Fruit fly (Drosophila melanogaster) whole organism, embryonic: Measurements from ENCODE around the gene cyr.

Experiments used
- Aef1 ChIP-seq: fragments of 200-800 bp; sonication (Bioruptor generic); IDR thresholded peaks from 3 replicates; pipeline ENCODE4 v1.3.6; 2022; ENCODE audit warnings: missing biosample characterization, missing genetic modification characterization
- CG10543 ChIP-seq: fragments of 200-800 bp; sonication (Bioruptor generic); optimal IDR thresholded peaks from 3 replicates; lab custom pipeline; 2017; ENCODE audit warnings: missing biosample characterization, mild to moderate bottlenecking, missing genetic modification characterization, moderate library complexity
- CG12769 ChIP-seq: fragments of 200-800 bp; sonication (Bioruptor generic); optimal IDR thresholded peaks from 2 replicates; lab custom pipeline; 2019; ENCODE audit warnings: missing biosample characterization, mild to moderate bottlenecking, missing genetic modification characterization, moderate library complexity
- CG13775 ChIP-seq: fragments of 200-800 bp; sonication (Bioruptor generic); optimal IDR thresholded peaks from 3 replicates; lab custom pipeline; 2017; ENCODE audit warnings: missing biosample characterization, mild to moderate bottlenecking, missing genetic modification characterization
- CG14014 ChIP-seq: fragments of 200-800 bp; sonication (Bioruptor generic); IDR thresholded peaks from 2 replicates; pipeline ENCODE4 v1.3.6; 2022; ENCODE audit warnings: missing biosample characterization, missing genetic modification characterization
- CG15011 ChIP-seq: fragments of 200-800 bp; sonication (Bioruptor generic); optimal IDR thresholded peaks from 3 replicates; lab custom pipeline; 2018; ENCODE audit warnings: missing biosample characterization, mild to moderate bottlenecking, missing genetic modification characterization
- CG15601 ChIP-seq: fragments of 200-800 bp; sonication (Bioruptor generic); optimal IDR thresholded peaks from 3 replicates; lab custom pipeline; 2019; ENCODE audit warnings: missing biosample characterization, mild to moderate bottlenecking, missing genetic modification characterization, moderate library complexity
- CG15696 ChIP-seq: fragments of 200-800 bp; sonication (Bioruptor generic); optimal IDR thresholded peaks from 2 replicates; lab custom pipeline; 2019; ENCODE audit warnings: missing biosample characterization, mild to moderate bottlenecking, missing genetic modification characterization, moderate library complexity
- CG1647 ChIP-seq: fragments of 200-800 bp; sonication (Bioruptor generic); optimal IDR thresholded peaks from 3 replicates; lab custom pipeline; 2016; ENCODE audit warnings: missing biosample characterization, missing genetic modification characterization
- CG2712 ChIP-seq: fragments of 200-800 bp; optimal IDR thresholded peaks from 3 replicates; lab custom pipeline; 2019; ENCODE audit warnings: missing biosample characterization, mild to moderate bottlenecking, missing genetic modification characterization, moderate library complexity
- CG30431 ChIP-seq: fragments of 200-800 bp; sonication (Bioruptor generic); optimal IDR thresholded peaks from 2 replicates; lab custom pipeline; 2017; ENCODE audit warnings: missing biosample characterization, missing genetic modification characterization
- CG6254 ChIP-seq: fragments of 200-800 bp; sonication (Bioruptor generic); optimal IDR thresholded peaks from 3 replicates; lab custom pipeline; 2017; ENCODE audit warnings: mild to moderate bottlenecking, missing biosample characterization, missing genetic modification reagents, missing genetic modification characterization
- CG8765 ChIP-seq: fragments of 200-800 bp; sonication (Bioruptor generic); IDR thresholded peaks from 2 replicates; pipeline ENCODE4 v1.3.6; 2022; ENCODE audit warnings: missing biosample characterization, missing genetic modification characterization
- CG8944 ChIP-seq: fragments of 200-800 bp; sonication (Bioruptor generic); optimal IDR thresholded peaks from 3 replicates; lab custom pipeline; 2016; ENCODE audit warnings: missing biosample characterization, missing genetic modification characterization
- D ChIP-seq, 2 experiments: fragments of 200-800 bp in 1 of 2; fragments of >200 bp in 1 of 2; sonication (Bioruptor generic) in 1 of 2; optimal IDR thresholded peaks; 2 replicates in 1 of 2; 3 replicates in 1 of 2; lab custom pipeline; 2017; ENCODE audit warnings: mild to moderate bottlenecking in 1 of 2, missing biosample characterization in 1 of 2, missing genetic modification characterization in 1 of 2, missing genetic modification reagents in 1 of 2
- Dfd ChIP-seq, 2 experiments: fragments of >200 bp; optimal IDR thresholded peaks; 2 replicates each; lab custom pipeline; 2017; ENCODE audit warnings: missing biosample characterization in 2 of 2, missing genetic modification characterization in 2 of 2
- E2f1 ChIP-seq: fragments of 200-800 bp; sonication (Bioruptor generic); IDR thresholded peaks from 2 replicates; pipeline ENCODE4 v1.3.6; 2022; ENCODE audit warnings: missing biosample characterization, missing genetic modification characterization
- Eip74EF ChIP-seq, 2 experiments: fragments of 200-800 bp in 1 of 2; fragments of >200 bp in 1 of 2; sonication (Bioruptor generic) in 1 of 2; optimal IDR thresholded peaks; 2 replicates each; lab custom pipeline; 2017 to 2019; ENCODE audit warnings: missing biosample characterization in 2 of 2, missing genetic modification characterization in 2 of 2, mild to moderate bottlenecking in 1 of 2, moderate library complexity in 1 of 2
- HmgZ ChIP-seq: fragments of 200-800 bp; sonication (Bioruptor generic); optimal IDR thresholded peaks from 2 replicates; lab custom pipeline; 2018; ENCODE audit warnings: missing biosample characterization, mild to moderate bottlenecking, missing genetic modification characterization
- Hmx ChIP-seq: fragments of 200-800 bp; sonication (Bioruptor generic); optimal IDR thresholded peaks from 2 replicates; lab custom pipeline; 2016; ENCODE audit warnings: missing biosample characterization, missing genetic modification characterization
- Jarid2 ChIP-seq: fragments of 200-800 bp; sonication (Bioruptor generic); optimal IDR thresholded peaks from 3 replicates; lab custom pipeline; 2017; ENCODE audit warnings: mild to moderate bottlenecking, missing biosample characterization, missing genetic modification reagents, missing genetic modification characterization
- Oli ChIP-seq: fragments of 200-800 bp; sonication (Bioruptor generic); optimal IDR thresholded peaks from 2 replicates; lab custom pipeline; 2018; ENCODE audit warnings: missing biosample characterization, mild to moderate bottlenecking, missing genetic modification characterization, moderate library complexity
- Poxn ChIP-seq: fragments of 200-800 bp; sonication (Bioruptor generic); IDR thresholded peaks from 2 replicates; pipeline ENCODE4 v1.3.6; 2022; ENCODE audit warnings: missing biosample characterization, missing genetic modification characterization
- Trl ChIP-seq, 3 experiments: fragments of >200 bp in 2 of 3; fragments of 200-800 bp in 1 of 3; sonication (Bioruptor generic) in 1 of 3; optimal IDR thresholded peaks; 2 replicates in 1 of 3; 3 replicates in 2 of 3; lab custom pipeline; 2016 to 2017; ENCODE audit warnings: missing biosample characterization in 1 of 3, missing genetic modification characterization in 1 of 3
- ato ChIP-seq: fragments of 200-800 bp; sonication (Bioruptor generic); IDR thresholded peaks from 2 replicates; pipeline ENCODE4 v1.3.6; 2022; ENCODE audit warnings: missing biosample characterization, missing genetic modification characterization; ENCODE audit not compliant: partially characterized antibody
- cwo ChIP-seq: fragments of 200-800 bp; sonication (Bioruptor generic); optimal IDR thresholded peaks from 3 replicates; lab custom pipeline; 2017; ENCODE audit warnings: missing biosample characterization, missing genetic modification characterization, mild to moderate bottlenecking, moderate library complexity, missing genetic modification reagents
- dan ChIP-seq: fragments of 200-800 bp; sonication (Bioruptor generic); IDR thresholded peaks from 2 replicates; pipeline ENCODE4 v1.3.6; 2022; ENCODE audit warnings: missing biosample characterization, missing genetic modification characterization
- dati ChIP-seq: fragments of 200-800 bp; sonication (Bioruptor generic); IDR thresholded peaks from 2 replicates; pipeline ENCODE4 v1.3.6; 2022; ENCODE audit warnings: missing biosample characterization, missing genetic modification characterization
- fru ChIP-seq: fragments of >200 bp; optimal IDR thresholded peaks from 2 replicates; lab custom pipeline; 2017
- grn ChIP-seq: fragments of 200-800 bp; sonication (Bioruptor generic); optimal IDR thresholded peaks from 3 replicates; lab custom pipeline; 2017; ENCODE audit warnings: missing biosample characterization, missing genetic modification characterization
- hkb ChIP-seq, 2 experiments: fragments of 200-800 bp in 1 of 2; fragments of >200 bp in 1 of 2; sonication (Bioruptor generic) in 1 of 2; IDR thresholded peaks in 1 of 2; optimal IDR thresholded peaks in 1 of 2; 2 replicates each; pipeline versions ENCODE4 v1.3.6 to Lab custom; 2017 to 2022; ENCODE audit warnings: missing biosample characterization in 1 of 2, missing genetic modification characterization in 1 of 2
- ind ChIP-seq: fragments of 200-800 bp; sonication (Bioruptor generic); optimal IDR thresholded peaks from 3 replicates; lab custom pipeline; 2016; ENCODE audit warnings: missing biosample characterization, missing genetic modification characterization
- inv ChIP-seq: fragments of 200-800 bp; sonication (Bioruptor generic); IDR thresholded peaks from 2 replicates; pipeline ENCODE4 v1.3.6; 2022; ENCODE audit warnings: missing biosample characterization, missing genetic modification characterization; ENCODE audit not compliant: partially characterized antibody
- kah ChIP-seq: fragments of 200-800 bp; sonication (Bioruptor generic); optimal IDR thresholded peaks from 2 replicates; lab custom pipeline; 2018; ENCODE audit warnings: missing biosample characterization, mild to moderate bottlenecking, missing genetic modification characterization
- nerfin-2 ChIP-seq: fragments of 200-800 bp; sonication (Bioruptor generic); IDR thresholded peaks from 2 replicates; pipeline ENCODE4 v1.3.6; 2022; ENCODE audit warnings: missing biosample characterization, missing genetic modification characterization; ENCODE audit not compliant: partially characterized antibody
- pan ChIP-seq, 4 experiments: fragments of >200 bp in 3 of 4; fragments of 200-800 bp in 1 of 4; sonication (Bioruptor generic) in 1 of 4; optimal IDR thresholded peaks in 3 of 4; IDR thresholded peaks in 1 of 4; 2 replicates each; pipeline versions ENCODE4 v1.3.6 to Lab custom; 2017 to 2022; ENCODE audit warnings: missing biosample characterization in 2 of 4, missing genetic modification characterization in 2 of 4, mixed read lengths in 1 of 4
- pros ChIP-seq: fragments of 200-800 bp; sonication (Bioruptor generic); optimal IDR thresholded peaks from 3 replicates; lab custom pipeline; 2019; ENCODE audit warnings: missing biosample characterization, mild to moderate bottlenecking, missing genetic modification characterization, moderate library complexity
- psq ChIP-seq: fragments of 200-800 bp; sonication (Bioruptor generic); optimal IDR thresholded peaks from 2 replicates; lab custom pipeline; 2017; ENCODE audit warnings: missing biosample characterization, missing genetic modification characterization
- pum ChIP-seq: fragments of 200-800 bp; sonication (Bioruptor generic); optimal IDR thresholded peaks from 2 replicates; lab custom pipeline; 2016; ENCODE audit warnings: missing biosample characterization, missing genetic modification characterization
- row ChIP-seq: fragments of 200-800 bp; sonication (Bioruptor generic); IDR thresholded peaks from 3 replicates; pipeline ENCODE4 v1.3.6; 2022; ENCODE audit warnings: missing biosample characterization, missing genetic modification characterization
- salm ChIP-seq: fragments of 200-800 bp; sonication (Bioruptor generic); optimal IDR thresholded peaks from 2 replicates; lab custom pipeline; 2018; ENCODE audit warnings: missing biosample characterization, mild to moderate bottlenecking, missing genetic modification characterization
- seq ChIP-seq: fragments of 200-800 bp; sonication (Bioruptor generic); IDR thresholded peaks from 2 replicates; pipeline ENCODE4 v1.3.6; 2022; ENCODE audit warnings: missing biosample characterization, missing genetic modification characterization
- sr ChIP-seq: fragments of 200-800 bp; sonication (Bioruptor generic); IDR thresholded peaks from 3 replicates; pipeline ENCODE4 v1.3.6; 2022; ENCODE audit warnings: missing biosample characterization, missing genetic modification characterization
- stc ChIP-seq: fragments of 200-800 bp; sonication (Bioruptor generic); IDR thresholded peaks from 2 replicates; pipeline ENCODE4 v1.3.6; 2022; ENCODE audit warnings: missing biosample characterization, missing genetic modification characterization
- stwl ChIP-seq: fragments of 200-800 bp; sonication (Bioruptor generic); optimal IDR thresholded peaks from 3 replicates; lab custom pipeline; 2018; ENCODE audit warnings: missing biosample characterization, mild to moderate bottlenecking, missing genetic modification characterization, moderate library complexity
- trem ChIP-seq: fragments of 200-800 bp; optimal IDR thresholded peaks from 3 replicates; lab custom pipeline; 2019; ENCODE audit warnings: missing biosample characterization, mild to moderate bottlenecking, missing genetic modification characterization, moderate library complexity
- vnd ChIP-seq: fragments of 200-800 bp; sonication (Bioruptor generic); IDR thresholded peaks from 3 replicates; pipeline ENCODE4 v1.3.6; 2022; ENCODE audit warnings: missing biosample characterization, missing genetic modification characterization; ENCODE audit not compliant: partially characterized antibody

Gene cyr

DNA sequence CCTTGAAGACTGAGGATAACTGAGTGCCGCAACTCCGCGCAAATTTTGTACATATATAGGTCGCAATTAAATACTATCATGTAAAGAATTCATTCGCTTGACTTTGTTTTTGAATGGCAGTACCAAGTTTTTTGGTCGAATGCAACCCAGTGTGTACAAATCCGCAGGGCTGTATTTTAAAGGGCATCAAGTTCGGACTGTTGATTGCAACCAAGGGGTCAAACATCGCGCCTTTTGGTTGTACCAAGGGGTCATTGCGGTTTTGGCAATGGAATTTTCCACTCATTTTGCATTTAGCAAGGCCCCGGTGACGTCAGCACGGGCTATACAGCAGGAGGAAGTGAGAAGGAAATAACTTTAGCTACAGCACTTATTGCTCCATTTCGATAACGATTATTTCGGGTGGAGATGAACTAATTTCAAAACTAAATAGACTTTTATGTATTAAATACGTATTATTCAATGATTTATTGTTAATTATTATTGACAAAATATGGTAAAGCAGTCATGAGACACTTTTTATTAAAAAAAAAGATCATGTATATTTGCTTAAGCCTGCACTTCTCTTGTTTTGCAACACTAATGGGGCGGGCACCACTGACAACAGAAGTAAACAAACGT is 3.7 kb downstream of the cyr start, which contains the start of gene CG10958 (continued):
- TF ChIP-seq CG8944 (GFP tag; lab: Kevin White, UChicago) = no peak
- TF ChIP-seq CG15011 (GFP tag; lab: Kevin White, UChicago) = no peak
- peak; percentile 1 for TF ChIP-seq psq (GFP tag; lab: Kevin White, UChicago)
- peak; percentile 35 for TF ChIP-seq CG15696 (tag; lab: Kevin White, UChicago)
- no peak; the same call in 1 of the 2 replicates for TF ChIP-seq CG14014 (GFP tag; lab: Robert Waterston, UW)
- TF ChIP-seq inv (GFP tag; lab: Robert Waterston, UW) = no peak
- no peak for TF ChIP-seq stc (GFP tag; lab: Robert Waterston, UW)
- TF ChIP-seq CG10543 (GFP tag; lab: Kevin White, UChicago) = peak; percentile 60
- peak; percentile 18 for TF ChIP-seq CG15601
- TF ChIP-seq CG2712 = peak; percentile 68
- TF ChIP-seq dati (GFP tag; lab: Robert Waterston, UW) = no peak
- TF ChIP-seq Aef1 (GFP tag; lab: Robert Waterston, UW) = 0 out of 3 replicates have a peak, but pooled peaks have one; percentile 33
- TF ChIP-seq grn (GFP tag; lab: Kevin White, UChicago) = no peak
- peak; percentile 73 for TF ChIP-seq CG13775 (GFP tag; lab: Kevin White, UChicago)
- TF ChIP-seq salm (tag; lab: Kevin White, UChicago) = no peak
- no peak for TF ChIP-seq D (optimal IDR thresholded peaks at IDR 0.05; lab: Kevin White, UChicago)
- TF ChIP-seq D (GFP tag; optimal IDR thresholded peaks at IDR 0.05; lab: Kevin White, UChicago) = peak; percentile 16
- TF ChIP-seq sr = no peak
- TF ChIP-seq E2f1 (GFP tag; lab: Robert Waterston, UW) = no peak
- TF ChIP-seq HmgZ = peak; percentile 39
- no peak for TF ChIP-seq Poxn (GFP tag; lab: Robert Waterston, UW)
- peak in 1 of 2 experiments; percentile 27 for TF ChIP-seq Eip74EF (GFP tag; optimal IDR thresholded peaks at IDR 0.05; lab: Kevin White, UChicago)
- TF ChIP-seq CG6254 (GFP tag; lab: Kevin White, UChicago) = no peak
- TF ChIP-seq fru (lab: Kevin White, UChicago) = no peak
- no peak for TF ChIP-seq Trl (optimal IDR thresholded peaks at IDR 0.05; lab: Kevin White, UChicago)
- TF ChIP-seq Trl (GFP tag; optimal IDR thresholded peaks at IDR 0.05; lab: Kevin White, UChicago) = peak; percentile 12
- TF ChIP-seq Oli = peak; percentile 27
- peak; percentile 82 for TF ChIP-seq row (GFP tag; lab: Robert Waterston, UW)
- TF ChIP-seq Dfd (GFP tag; optimal IDR thresholded peaks at IDR 0.05; lab: Kevin White, UChicago) = no peak
- no peak for TF ChIP-seq Hmx (GFP tag; lab: Kevin White, UChicago)
- no peak for TF ChIP-seq vnd (GFP tag; lab: Robert Waterston, UW)
- no peak for TF ChIP-seq CG30431 (GFP tag; lab: Kevin White, UChicago)
- TF ChIP-seq pum (GFP tag; lab: Kevin White, UChicago) = peak; percentile 7
- 0 out of 2 replicates have a peak, but pooled peaks have one; percentile 31 for TF ChIP-seq seq (GFP tag; lab: Robert Waterston, UW)
- TF ChIP-seq dan = no peak
- TF ChIP-seq pan (optimal IDR thresholded peaks at IDR 0.05; lab: Kevin White, UChicago) = no peak
- TF ChIP-seq pan (GFP tag; optimal IDR thresholded peaks at IDR 0.05 in 1 of 2, IDR thresholded peaks at IDR 0.05 in 1 of 2) = peak in 1 of 2 experiments; percentile 58
- TF ChIP-seq CG8765 (GFP tag; lab: Robert Waterston, UW) = 0 out of 2 replicates have a peak, but pooled peaks have one; percentile 16
- no peak for TF ChIP-seq ato (GFP tag; lab: Robert Waterston, UW)
- no peak for TF ChIP-seq Jarid2 (GFP tag; lab: Kevin White, UChicago)
- TF ChIP-seq stwl (tag; lab: Kevin White, UChicago) = peak; percentile 61
- TF ChIP-seq CG12769 = no peak
- TF ChIP-seq hkb (optimal IDR thresholded peaks at IDR 0.05; lab: Kevin White, UChicago) = no peak
- TF ChIP-seq hkb (GFP tag; IDR thresholded peaks at IDR 0.05; lab: Robert Waterston, UW) = peak; percentile 71
- peak; percentile 18 for TF ChIP-seq cwo
- no peak for TF ChIP-seq pros (GFP tag; lab: Kevin White, UChicago)
- no peak for TF ChIP-seq nerfin-2 (GFP tag; lab: Robert Waterston, UW)
- TF ChIP-seq ind (GFP tag; lab: Kevin White, UChicago) = peak; percentile 62
- no peak for TF ChIP-seq CG1647 (GFP tag; lab: Kevin White, UChicago)
- TF ChIP-seq trem (tag; lab: Kevin White, UChicago) = peak; percentile 57
- TF ChIP-seq kah (GFP tag; lab: Kevin White, UChicago) = no peak
